Worm (Caenorhabditis elegans) whole organism, mixed stage, embryonic: ENCODE results near the gene R05G6.1.
A peak's percentile ranks its signal among the peaks of the same experiment; 100 is the strongest.
"Not testable (repeated sequence)": the region's sequence is repeated elsewhere in the genome, so short reads cannot be mapped to it uniquely, and the experiment has no call there.

Source experiments
- M03D4.4 ChIP-seq: sonication (generic microtip); optimal IDR thresholded peaks from 2 replicates; lab custom pipeline; 2017; ENCODE audit warnings: mild to moderate bottlenecking, missing genetic modification characterization, missing compliant biosample characterization
- bed-3 ChIP-seq: fragments of 200-800 bp; sonication (Bioruptor generic); optimal IDR thresholded peaks from 3 replicates; lab custom pipeline; 2018; ENCODE audit warnings: mild to moderate bottlenecking, missing genetic modification characterization, moderate library complexity, missing compliant biosample characterization
- blmp-1 ChIP-seq: fragments of 150-350 bp; optimal IDR thresholded peaks from 2 replicates; lab custom pipeline; 2014; ENCODE audit warnings: missing biosample characterization, missing genetic modification characterization
- ceh-39 ChIP-seq: fragments of 150-350 bp; optimal IDR thresholded peaks from 2 replicates; lab custom pipeline; 2014; ENCODE audit warnings: missing biosample characterization, missing genetic modification characterization
- ceh-43 ChIP-seq: fragments of 200-800 bp; sonication (Bioruptor generic); optimal IDR thresholded peaks from 2 replicates; lab custom pipeline; 2018; ENCODE audit warnings: mild to moderate bottlenecking, missing genetic modification characterization, moderate library complexity, missing compliant biosample characterization
- ceh-83 ChIP-seq: fragments of 200-800 bp; sonication (Bioruptor generic); optimal IDR thresholded peaks from 2 replicates; lab custom pipeline; 2018; ENCODE audit warnings: mild to moderate bottlenecking, missing genetic modification characterization, missing compliant biosample characterization
- ces-1 ChIP-seq: fragments of 150-350 bp; optimal IDR thresholded peaks from 2 replicates; lab custom pipeline; 2014; ENCODE audit warnings: missing biosample characterization, missing genetic modification reagents, missing genetic modification characterization
- cnd-1 ChIP-seq: fragments of 200-800 bp; sonication (Bioruptor generic); optimal IDR thresholded peaks from 2 replicates; lab custom pipeline; 2018; ENCODE audit warnings: mild to moderate bottlenecking, missing genetic modification characterization, missing compliant biosample characterization
- drap-1 ChIP-seq: fragments of 200-800 bp; sonication (Bioruptor generic); optimal IDR thresholded peaks from 3 replicates; lab custom pipeline; 2018; ENCODE audit warnings: mild to moderate bottlenecking, missing genetic modification characterization, missing compliant biosample characterization
- elt-1 ChIP-seq: sonication (generic microtip); optimal IDR thresholded peaks from 2 replicates; lab custom pipeline; 2017; ENCODE audit warnings: missing genetic modification characterization, mild to moderate bottlenecking, missing compliant biosample characterization, antibody characterized with exemption, moderate library complexity, borderline replicate concordance; ENCODE audit not compliant: insufficient read depth
- elt-3 ChIP-seq: fragments of 150-350 bp; optimal IDR thresholded peaks from 2 replicates; lab custom pipeline; 2014; ENCODE audit warnings: missing biosample characterization, missing genetic modification characterization
- flh-1 ChIP-seq: fragments of 200-800 bp; sonication (Bioruptor generic); optimal IDR thresholded peaks from 2 replicates; lab custom pipeline; 2018; ENCODE audit warnings: mild to moderate bottlenecking, missing genetic modification characterization, moderate library complexity, missing compliant biosample characterization
- ham-2 ChIP-seq: fragments of 200-800 bp; sonication (Bioruptor generic); optimal IDR thresholded peaks from 2 replicates; lab custom pipeline; 2018; ENCODE audit warnings: mild to moderate bottlenecking, missing genetic modification characterization, missing compliant biosample characterization
- hlh-1 ChIP-seq: fragments of 150-350 bp; optimal IDR thresholded peaks from 2 replicates; lab custom pipeline; 2014; ENCODE audit warnings: missing biosample characterization, missing genetic modification reagents, missing genetic modification characterization
- lin-13 ChIP-seq: fragments of 150-350 bp; optimal IDR thresholded peaks from 2 replicates; lab custom pipeline; 2014; ENCODE audit warnings: missing biosample characterization, missing genetic modification characterization
- lin-32 ChIP-seq: fragments of 200-800 bp; sonication (Bioruptor generic); optimal IDR thresholded peaks from 2 replicates; lab custom pipeline; 2018; ENCODE audit warnings: mild to moderate bottlenecking, missing genetic modification characterization, missing compliant biosample characterization
- lsy-2 ChIP-seq: fragments of 150-350 bp; optimal IDR thresholded peaks from 2 replicates; lab custom pipeline; 2014; ENCODE audit warnings: missing biosample characterization, missing genetic modification characterization
- mab-5 ChIP-seq: fragments of 150-350 bp; optimal IDR thresholded peaks from 2 replicates; lab custom pipeline; 2014; ENCODE audit warnings: missing biosample characterization, missing genetic modification characterization
- mep-1 ChIP-seq: fragments of 150-350 bp; optimal IDR thresholded peaks from 2 replicates; lab custom pipeline; 2017; ENCODE audit warnings: missing biosample characterization, missing genetic modification reagents, missing genetic modification characterization, inconsistent platforms
- mls-2 ChIP-seq: sonication (generic microtip); optimal IDR thresholded peaks from 2 replicates; lab custom pipeline; 2016; ENCODE audit warnings: mild to moderate bottlenecking, missing genetic modification characterization, moderate library complexity, missing compliant biosample characterization
- nhr-2 ChIP-seq: fragments of 150-350 bp; optimal IDR thresholded peaks from 2 replicates; lab custom pipeline; 2014; ENCODE audit warnings: missing biosample characterization, missing genetic modification characterization
- nhr-237 ChIP-seq: fragments of 150-350 bp; optimal IDR thresholded peaks from 2 replicates; lab custom pipeline; 2014; ENCODE audit warnings: missing biosample characterization, missing genetic modification characterization
- nhr-28 ChIP-seq: fragments of 150-350 bp; optimal IDR thresholded peaks from 2 replicates; lab custom pipeline; 2014; ENCODE audit warnings: missing biosample characterization, missing genetic modification characterization
- nhr-76 ChIP-seq: sonication (generic microtip); optimal IDR thresholded peaks from 2 replicates; lab custom pipeline; 2017; ENCODE audit warnings: missing biosample characterization, missing genetic modification characterization
- pha-4 ChIP-seq: fragments of 150-350 bp; optimal IDR thresholded peaks from 2 replicates; lab custom pipeline; 2018; ENCODE audit warnings: missing biosample characterization, missing genetic modification reagents, missing genetic modification characterization
- sem-2 ChIP-seq: fragments of 200-800 bp; sonication (Bioruptor generic); optimal IDR thresholded peaks from 2 replicates; lab custom pipeline; 2018; ENCODE audit warnings: mild to moderate bottlenecking, missing genetic modification characterization, missing compliant biosample characterization
- snpc-4 ChIP-seq: fragments of 150-350 bp; optimal IDR thresholded peaks from 2 replicates; lab custom pipeline; 2014; ENCODE audit warnings: missing biosample characterization, missing genetic modification characterization
- sptf-1 ChIP-seq: sonication (generic microtip); optimal IDR thresholded peaks from 2 replicates; lab custom pipeline; 2017; ENCODE audit warnings: mild to moderate bottlenecking, missing genetic modification characterization, moderate library complexity, missing compliant biosample characterization
- tbx-8 ChIP-seq: fragments of 200-800 bp; sonication (Bioruptor generic); optimal IDR thresholded peaks from 2 replicates; lab custom pipeline; 2018; ENCODE audit warnings: mild to moderate bottlenecking, missing genetic modification characterization, moderate library complexity, missing compliant biosample characterization
- unc-120 ChIP-seq: sonication (generic microtip); optimal IDR thresholded peaks from 2 replicates; lab custom pipeline; 2017; ENCODE audit warnings: missing genetic modification characterization, missing compliant biosample characterization; ENCODE audit not compliant: poor library complexity, severe bottlenecking
- unc-39 ChIP-seq: fragments of 150-350 bp; optimal IDR thresholded peaks from 2 replicates; lab custom pipeline; 2014; ENCODE audit warnings: missing biosample characterization, missing genetic modification characterization
- unc-62 ChIP-seq: fragments of 150-350 bp; optimal IDR thresholded peaks from 2 replicates; lab custom pipeline; 2014; ENCODE audit warnings: missing biosample characterization, missing genetic modification reagents, missing genetic modification characterization
- zip-8 ChIP-seq: fragments of 150-350 bp; optimal IDR thresholded peaks from 2 replicates; lab custom pipeline; 2014; ENCODE audit warnings: missing biosample characterization, missing genetic modification characterization
- ztf-11 ChIP-seq: fragments of 150-350 bp; optimal IDR thresholded peaks from 2 replicates; lab custom pipeline; 2014; ENCODE audit warnings: missing biosample characterization, missing genetic modification characterization

Gene R05G6.1

DNA sequence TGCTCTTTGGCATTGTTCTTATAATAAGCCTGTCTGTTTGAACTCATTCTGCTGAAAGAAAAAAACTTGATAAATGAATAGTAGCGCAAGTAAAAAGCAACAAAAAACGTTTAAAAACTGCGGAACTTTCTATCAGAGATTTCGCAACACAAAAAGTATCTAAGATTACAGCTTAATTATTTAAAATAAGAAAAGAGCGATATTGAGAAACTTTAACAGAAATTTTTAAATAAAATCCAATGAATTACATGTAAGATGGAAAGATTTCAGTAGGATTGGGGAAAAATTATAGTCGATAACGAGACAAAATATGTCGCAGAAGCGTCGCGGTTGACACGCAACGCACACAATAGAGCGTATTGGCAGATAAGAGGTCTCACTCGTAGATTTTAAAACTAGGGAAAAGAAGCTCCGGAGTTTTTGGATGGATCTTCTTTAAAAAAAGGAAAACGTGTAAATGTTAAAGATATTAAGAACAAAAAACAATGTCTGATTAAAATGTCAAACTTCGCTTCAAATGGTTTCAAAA lies 29.2 kb downstream of the R05G6.1 start, which contains the start of gene ima-3:
ima-3 (minus strand) TSS at position 51 of the 529 bp plus-strand sequence.
- TF ChIP-seq blmp-1 (tag; lab: Kevin White, UChicago) (no peak), tbx-8 (GFP tag; lab: Kevin White, UChicago) (no peak), unc-39 (no peak), sem-2 (GFP tag; lab: Kevin White, UChicago) (no peak), unc-62 (GFP tag; lab: Kevin White, UChicago) (no peak), ces-1 (GFP tag; lab: Kevin White, UChicago) (peak; percentile 45), unc-120 (tag; lab: Kevin White, UChicago) (no peak), mab-5 (tag; lab: Kevin White, UChicago) (no peak), zip-8 (tag; lab: Kevin White, UChicago) (no peak), hlh-1 (tag; lab: Kevin White, UChicago) (no peak), ztf-11 (no peak), nhr-237 (tag; lab: Kevin White, UChicago) (peak; percentile 52), snpc-4 (no peak), ceh-43 (GFP tag; lab: Kevin White, UChicago) (no peak), bed-3 (GFP tag; lab: Kevin White, UChicago) (no peak), ceh-39 (peak; percentile 88), mep-1 (tag; lab: Kevin White, UChicago) (peak; percentile 61), lin-13 (tag; lab: Kevin White, UChicago) (no peak), lsy-2 (tag; lab: Kevin White, UChicago) (peak; percentile 35), drap-1 (no peak), nhr-2 (tag; lab: Kevin White, UChicago) (no peak), sptf-1 (tag; lab: Kevin White, UChicago) (no peak), ceh-83 (GFP tag; lab: Kevin White, UChicago) (no peak), flh-1 (GFP tag; lab: Kevin White, UChicago) (no peak), nhr-28 (tag; lab: Kevin White, UChicago) (no peak), M03D4.4 (tag; lab: Kevin White, UChicago) (no peak)

DNA sequence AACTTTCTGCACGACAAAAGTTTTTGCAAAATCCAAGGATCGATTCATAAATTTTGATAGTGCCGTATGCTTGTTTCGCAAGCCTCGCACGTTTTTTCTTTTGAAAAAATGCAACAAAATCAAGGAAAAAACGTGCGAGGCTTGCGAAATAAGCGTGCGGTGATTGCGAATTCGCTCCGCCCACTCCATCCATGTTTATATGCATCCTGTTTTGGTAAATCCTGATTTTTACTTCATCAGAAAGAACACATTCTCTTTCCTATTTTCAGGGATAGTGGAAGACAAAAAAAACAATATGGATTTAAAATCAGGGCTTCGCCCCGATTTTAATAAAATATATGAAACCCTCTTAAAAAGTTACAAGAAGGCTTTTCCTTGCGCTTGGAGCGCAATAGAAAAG lies 31.4 kb downstream of the R05G6.1 start, which contains the start of gene F32E10.9:
F32E10.9 (minus strand) TSS at position 101 of the 400 bp plus-strand sequence.
- not testable (repeated sequence) for TF ChIP-seq zip-8 (tag; lab: Kevin White, UChicago); elt-1 (tag; lab: Kevin White, UChicago); ceh-39

DNA sequence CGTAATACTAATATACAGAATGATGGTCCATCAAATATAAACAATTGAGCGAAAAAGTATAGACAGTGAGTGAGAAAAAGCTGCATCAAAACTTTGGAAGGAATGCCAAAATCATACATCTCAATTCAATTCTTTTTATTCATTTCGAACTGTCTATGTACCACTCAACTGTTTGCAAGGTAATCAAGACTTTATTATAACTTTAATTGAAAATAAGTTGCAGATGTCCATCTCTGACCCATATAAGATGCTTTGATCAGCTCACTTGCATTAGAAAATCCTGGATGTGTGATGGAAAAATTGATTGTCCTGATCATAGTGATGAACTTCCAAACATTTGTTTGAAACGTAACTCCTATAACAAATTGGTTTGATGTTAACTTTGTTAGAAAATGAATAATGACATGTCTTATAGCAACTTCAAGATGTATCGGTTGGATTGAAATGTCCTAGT lies 35.1 kb downstream of the R05G6.1 start, which contains the start of gene F32E10.8:
F32E10.8 (plus strand) TSS at position 51 of the 454 bp plus-strand sequence.
- no peak for TF ChIP-seq hlh-1 (tag; lab: Kevin White, UChicago)
- TF ChIP-seq ces-1 (GFP tag; lab: Kevin White, UChicago) = no peak
- no peak for TF ChIP-seq sptf-1 (tag; lab: Kevin White, UChicago)
- TF ChIP-seq ceh-43 (GFP tag; lab: Kevin White, UChicago) = no peak
- no peak for TF ChIP-seq snpc-4
- no peak for TF ChIP-seq lin-32
- TF ChIP-seq unc-120 (tag; lab: Kevin White, UChicago) = no peak
- no peak for TF ChIP-seq tbx-8 (GFP tag; lab: Kevin White, UChicago)
- TF ChIP-seq nhr-76 (tag; lab: Kevin White, UChicago) = no peak
- no peak for TF ChIP-seq unc-39
- TF ChIP-seq ztf-11 = no peak
- TF ChIP-seq mep-1 (tag; lab: Kevin White, UChicago) = no peak
- no peak for TF ChIP-seq drap-1
- TF ChIP-seq mab-5 (tag; lab: Kevin White, UChicago) = no peak

DNA sequence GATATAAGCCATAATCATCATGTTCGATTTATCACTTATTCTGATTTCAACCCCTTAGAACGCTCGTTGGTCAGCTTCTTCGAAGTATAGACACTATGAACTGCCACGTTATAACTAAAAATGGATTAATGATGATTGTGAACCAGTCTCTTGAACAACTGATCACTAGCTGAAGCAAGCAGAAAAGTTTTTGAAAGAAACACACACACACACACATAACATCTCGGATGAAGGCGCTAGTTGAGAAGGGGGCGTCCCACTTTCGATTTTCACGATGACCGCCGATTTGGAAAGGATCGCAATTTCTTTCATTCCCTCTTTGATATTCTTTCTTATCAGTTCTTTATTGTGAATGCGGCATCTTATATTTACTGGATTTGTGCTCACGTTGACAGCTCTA lies 36.1 kb downstream of the R05G6.1 start, which contains the start of gene clec-180:
clec-180 (plus strand) TSS at position 301 of the 400 bp plus-strand sequence.
- no peak for TF ChIP-seq zip-8 (tag; lab: Kevin White, UChicago)
- no peak for TF ChIP-seq lin-32

DNA sequence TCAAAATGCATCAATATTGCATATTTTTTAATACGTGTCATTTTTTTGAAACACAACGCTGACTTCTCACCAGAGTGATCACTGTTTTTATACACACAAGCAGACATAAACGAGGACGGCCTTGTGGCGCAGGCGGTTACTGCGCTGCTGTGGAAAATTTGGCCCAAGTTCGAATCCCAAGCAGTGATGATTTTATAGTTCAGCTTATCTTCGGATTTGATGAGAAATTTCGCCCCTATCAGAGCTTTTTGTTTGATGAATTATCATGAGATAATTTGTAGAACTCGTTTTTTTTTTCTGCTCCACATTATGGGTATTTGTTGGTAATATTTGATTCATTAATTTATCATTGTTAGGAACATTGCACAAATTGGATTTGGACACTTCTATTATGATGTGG lies 41.5 kb downstream of the R05G6.1 start:
- peak; percentile 88 for TF ChIP-seq sem-2 (GFP tag; lab: Kevin White, UChicago)
- TF ChIP-seq ztf-11 = peak; percentile 57
- peak; percentile 88 for TF ChIP-seq tbx-8 (GFP tag; lab: Kevin White, UChicago)
- no peak for TF ChIP-seq snpc-4
- TF ChIP-seq nhr-28 (tag; lab: Kevin White, UChicago) = peak; percentile 82
- TF ChIP-seq pha-4 (tag; lab: Kevin White, UChicago) = peak; percentile 41
- TF ChIP-seq ces-1 (GFP tag; lab: Kevin White, UChicago) = no peak
- TF ChIP-seq lin-32 = peak; percentile 94
- TF ChIP-seq elt-1 (tag; lab: Kevin White, UChicago) = peak; percentile 41
- TF ChIP-seq ceh-39 = no peak
- TF ChIP-seq nhr-2 (tag; lab: Kevin White, UChicago) = no peak
- TF ChIP-seq elt-3 (tag; lab: Kevin White, UChicago) = peak; percentile 85
- peak; percentile 57 for TF ChIP-seq lsy-2 (tag; lab: Kevin White, UChicago)
- no peak for TF ChIP-seq mab-5 (tag; lab: Kevin White, UChicago)
- TF ChIP-seq nhr-76 (tag; lab: Kevin White, UChicago) = peak; percentile 10
- TF ChIP-seq M03D4.4 (tag; lab: Kevin White, UChicago) = peak; percentile 97
- TF ChIP-seq unc-120 (tag; lab: Kevin White, UChicago) = peak; percentile 96
- peak; percentile 98 for TF ChIP-seq ceh-83 (GFP tag; lab: Kevin White, UChicago)
- TF ChIP-seq unc-39 = no peak
- TF ChIP-seq lin-13 (tag; lab: Kevin White, UChicago) = peak; percentile 64
- peak; percentile 98 for TF ChIP-seq sptf-1 (tag; lab: Kevin White, UChicago)
- peak; percentile 95 for TF ChIP-seq cnd-1 (tag; lab: Kevin White, UChicago)
- peak; percentile 98 for TF ChIP-seq drap-1
- TF ChIP-seq hlh-1 (tag; lab: Kevin White, UChicago) = peak; percentile 7
- TF ChIP-seq ham-2 = peak; percentile 98
- TF ChIP-seq mep-1 (tag; lab: Kevin White, UChicago) = peak; percentile 88
- TF ChIP-seq mls-2 (tag; lab: Kevin White, UChicago) = peak; percentile 98
- peak; percentile 84 for TF ChIP-seq flh-1 (GFP tag; lab: Kevin White, UChicago)
- peak; percentile 76 for TF ChIP-seq nhr-237 (tag; lab: Kevin White, UChicago)
- TF ChIP-seq zip-8 (tag; lab: Kevin White, UChicago) = no peak
- TF ChIP-seq unc-62 (GFP tag; lab: Kevin White, UChicago) = peak; percentile 73
